Worm (Caenorhabditis elegans) whole organism, young adult: ENCODE results near the gene smap-1.

Experiments
- B0019.2 ChIP-seq: fragments of 200-800 bp; sonication (Bioruptor generic); conservative IDR thresholded peaks from 2 replicates; pipeline ENCODE4 v1.3.6; 2022; ENCODE audit warnings: missing genetic modification reagents, missing genetic modification characterization, missing compliant biosample characterization
- B0261.1 ChIP-seq: sonication (generic microtip); optimal IDR thresholded peaks from 2 replicates; lab custom pipeline; 2016; ENCODE audit warnings: mild to moderate bottlenecking, missing genetic modification characterization, moderate library complexity, missing compliant biosample characterization
- B0336.3 ChIP-seq: fragments of 200-800 bp; sonication (Bioruptor generic); IDR thresholded peaks from 2 replicates; pipeline ENCODE4 v1.3.6; 2022; ENCODE audit warnings: missing genetic modification characterization, missing compliant biosample characterization
- F10E7.11 ChIP-seq: sonication (generic microtip); optimal IDR thresholded peaks from 2 replicates; lab custom pipeline; 2017; ENCODE audit warnings: mild to moderate bottlenecking, missing genetic modification characterization, moderate library complexity, missing compliant biosample characterization
- F22D6.2 ChIP-seq: sonication (generic microtip); optimal IDR thresholded peaks from 2 replicates; lab custom pipeline; 2016; ENCODE audit warnings: mild to moderate bottlenecking, missing genetic modification characterization, missing compliant biosample characterization
- F37B4.10 ChIP-seq: fragments of 200-800 bp; sonication (Bioruptor generic); IDR thresholded peaks from 2 replicates; pipeline ENCODE4 v1.3.6; 2022; ENCODE audit warnings: missing genetic modification characterization, missing compliant biosample characterization
- F49E8.2 ChIP-seq: sonication (generic microtip); optimal IDR thresholded peaks from 3 replicates; lab custom pipeline; 2017; ENCODE audit warnings: missing genetic modification characterization, mild to moderate bottlenecking, missing compliant biosample characterization, antibody characterized with exemption, moderate library complexity; ENCODE audit not compliant: insufficient read depth
- F52B5.7 ChIP-seq: sonication (generic microtip); optimal IDR thresholded peaks from 2 replicates; lab custom pipeline; 2016; ENCODE audit warnings: mild to moderate bottlenecking, missing genetic modification characterization, missing compliant biosample characterization
- F55B11.4 ChIP-seq: sonication (generic microtip); optimal IDR thresholded peaks from 2 replicates; lab custom pipeline; 2016; ENCODE audit warnings: missing compliant biosample characterization, missing genetic modification characterization, borderline replicate concordance; ENCODE audit not compliant: insufficient read depth
- K11D2.4 ChIP-seq: fragments of 200-800 bp; sonication (Bioruptor generic); IDR thresholded peaks from 2 replicates; pipeline ENCODE4 v1.3.6; 2022; ENCODE audit warnings: missing genetic modification reagents, missing genetic modification characterization, missing compliant biosample characterization
- Y53F4B.3 ChIP-seq: fragments of 200-800 bp; sonication (Bioruptor generic); IDR thresholded peaks from 2 replicates; pipeline ENCODE4 v1.3.6; 2022; ENCODE audit warnings: missing genetic modification reagents, missing genetic modification characterization, missing compliant biosample characterization
- Y95B8A.8 ChIP-seq: fragments of 200-800 bp; sonication (Bioruptor generic); IDR thresholded peaks from 2 replicates; pipeline ENCODE4 v1.3.6; 2022; ENCODE audit warnings: missing genetic modification reagents, missing genetic modification characterization, missing compliant biosample characterization
- ama-1 ChIP-seq, 3 experiments: fragments of 150-350 bp in 1 of 3; sonication (generic microtip) in 2 of 3; optimal IDR thresholded peaks; 2 replicates each; lab custom pipeline; 2014 to 2018; ENCODE audit warnings: missing biosample characterization in 2 of 3, missing genetic modification characterization in 2 of 3, missing genetic modification reagents in 2 of 3
- attf-3 ChIP-seq: fragments of 200-800 bp; sonication (Bioruptor generic); conservative IDR thresholded peaks from 2 replicates; pipeline ENCODE4 v1.3.6; 2022; ENCODE audit warnings: missing genetic modification reagents, missing genetic modification characterization, missing compliant biosample characterization
- attf-6 ChIP-seq: fragments of 200-800 bp; sonication (Bioruptor generic); IDR thresholded peaks from 2 replicates; pipeline ENCODE4 v1.3.6; 2022; ENCODE audit warnings: missing genetic modification reagents, missing genetic modification characterization, missing compliant biosample characterization
- bed-2 ChIP-seq: fragments of 200-800 bp; sonication (Bioruptor generic); IDR thresholded peaks from 2 replicates; pipeline ENCODE4 v1.3.6; 2022; ENCODE audit warnings: missing genetic modification reagents, missing genetic modification characterization, missing compliant biosample characterization
- cebp-2 ChIP-seq: fragments of 200-800 bp; sonication (Bioruptor generic); IDR thresholded peaks from 2 replicates; pipeline ENCODE4 v1.3.6; 2022; ENCODE audit warnings: missing genetic modification characterization, missing compliant biosample characterization
- ceh-100 ChIP-seq: fragments of 200-800 bp; sonication (Bioruptor generic); IDR thresholded peaks from 2 replicates; pipeline ENCODE4 v1.3.6; 2022; ENCODE audit warnings: missing genetic modification reagents, missing genetic modification characterization, missing compliant biosample characterization
- ceh-40 ChIP-seq: fragments of 200-800 bp; sonication (Bioruptor generic); IDR thresholded peaks from 2 replicates; pipeline ENCODE4 v1.3.6; 2022; ENCODE audit warnings: missing genetic modification characterization, missing compliant biosample characterization
- ceh-79 ChIP-seq: sonication (generic microtip); optimal IDR thresholded peaks from 2 replicates; lab custom pipeline; 2017; ENCODE audit warnings: mild to moderate bottlenecking, missing genetic modification characterization, missing compliant biosample characterization
- chd-7 ChIP-seq: sonication (generic microtip); optimal IDR thresholded peaks from 2 replicates; lab custom pipeline; 2016; ENCODE audit warnings: mild to moderate bottlenecking, missing genetic modification characterization, moderate library complexity, missing compliant biosample characterization
- die-1 ChIP-seq: sonication (generic microtip); optimal IDR thresholded peaks from 2 replicates; lab custom pipeline; 2016; ENCODE audit warnings: missing genotype, mild to moderate bottlenecking, missing genetic modification characterization, missing compliant biosample characterization
- dox-1 ChIP-seq: fragments of 200-800 bp; sonication (Bioruptor generic); IDR thresholded peaks from 2 replicates; pipeline ENCODE4 v1.3.6; 2022; ENCODE audit warnings: missing genetic modification reagents, missing genetic modification characterization, missing compliant biosample characterization
- egl-44 ChIP-seq: fragments of 200-800 bp; sonication (Bioruptor generic); IDR thresholded peaks from 2 replicates; pipeline ENCODE4 v1.3.6; 2022; ENCODE audit warnings: missing genetic modification reagents, missing genetic modification characterization, missing compliant biosample characterization
- ets-4 ChIP-seq: fragments of 200-800 bp; sonication (Bioruptor generic); optimal IDR thresholded peaks from 2 replicates; lab custom pipeline; 2018; ENCODE audit warnings: mild to moderate bottlenecking, missing genetic modification characterization, missing compliant biosample characterization
- him-1 ChIP-seq: sonication (generic microtip); optimal IDR thresholded peaks from 2 replicates; lab custom pipeline; 2016; ENCODE audit warnings: missing genotype, missing genetic modification reagents, missing genetic modification characterization, missing compliant biosample characterization
- hmg-1.2 ChIP-seq: fragments of 200-800 bp; sonication (Bioruptor generic); IDR thresholded peaks from 2 replicates; pipeline ENCODE4 v1.3.6; 2022; ENCODE audit warnings: missing genetic modification reagents, missing genetic modification characterization, missing compliant biosample characterization
- hsf-1 ChIP-seq: fragments of 200-800 bp; sonication (Bioruptor generic); IDR thresholded peaks from 2 replicates; pipeline ENCODE4 v1.3.6; 2022; ENCODE audit warnings: missing genetic modification reagents, missing genetic modification characterization, missing compliant biosample characterization
- lin-26 ChIP-seq: fragments of 200-800 bp; sonication (Bioruptor generic); IDR thresholded peaks from 2 replicates; pipeline ENCODE4 v1.3.6; 2022; ENCODE audit warnings: missing genetic modification reagents, missing genetic modification characterization, missing compliant biosample characterization
- lsl-1 ChIP-seq: fragments of 200-800 bp; sonication (Bioruptor generic); optimal IDR thresholded peaks from 2 replicates; lab custom pipeline; 2018; ENCODE audit warnings: mild to moderate bottlenecking, missing genetic modification characterization, moderate library complexity, missing compliant biosample characterization
- lsy-27 ChIP-seq: sonication (generic microtip); optimal IDR thresholded peaks from 2 replicates; lab custom pipeline; 2017; ENCODE audit warnings: missing genetic modification characterization, mild to moderate bottlenecking, missing compliant biosample characterization, antibody characterized with exemption, missing genotype, borderline replicate concordance; ENCODE audit not compliant: insufficient read depth
- madf-10 ChIP-seq: sonication (generic microtip); optimal IDR thresholded peaks from 2 replicates; lab custom pipeline; 2016; ENCODE audit warnings: mild to moderate bottlenecking, missing genetic modification characterization, missing compliant biosample characterization
- madf-8 ChIP-seq: fragments of 200-800 bp; sonication (Bioruptor generic); conservative IDR thresholded peaks from 2 replicates; pipeline ENCODE4 v1.3.6; 2022; ENCODE audit warnings: missing genetic modification reagents, missing genetic modification characterization, missing compliant biosample characterization
- mcd-1 ChIP-seq: fragments of 200-800 bp; sonication (Bioruptor generic); IDR thresholded peaks from 2 replicates; pipeline ENCODE4 v1.3.6; 2022; ENCODE audit warnings: missing genetic modification reagents, missing genetic modification characterization, missing compliant biosample characterization
- mes-4 ChIP-seq: sonication (generic microtip); optimal IDR thresholded peaks from 2 replicates; lab custom pipeline; 2016; ENCODE audit warnings: missing genotype, missing genetic modification characterization, missing compliant biosample characterization
- nhr-90 ChIP-seq: sonication (generic microtip); optimal IDR thresholded peaks from 2 replicates; lab custom pipeline; 2016; ENCODE audit warnings: missing genotype, mild to moderate bottlenecking, missing genetic modification characterization, missing compliant biosample characterization
- pbrm-1 ChIP-seq: fragments of 200-800 bp; sonication (Bioruptor generic); IDR thresholded peaks from 2 replicates; pipeline ENCODE4 v1.3.6; 2022; ENCODE audit warnings: missing genetic modification reagents, missing genetic modification characterization, missing compliant biosample characterization
- rcor-1 ChIP-seq: fragments of 200-800 bp; sonication (Bioruptor generic); IDR thresholded peaks from 2 replicates; pipeline ENCODE4 v1.3.6; 2022; ENCODE audit warnings: missing genetic modification reagents, missing genetic modification characterization, missing compliant biosample characterization
- repo-1 ChIP-seq: sonication (generic microtip); optimal IDR thresholded peaks from 2 replicates; lab custom pipeline; 2017; ENCODE audit warnings: mild to moderate bottlenecking, missing genetic modification characterization, missing compliant biosample characterization
- snpc-1.3 ChIP-seq: sonication (generic microtip); optimal IDR thresholded peaks from 2 replicates; lab custom pipeline; 2017; ENCODE audit warnings: missing genetic modification characterization, mild to moderate bottlenecking, missing compliant biosample characterization, antibody characterized with exemption, moderate library complexity, missing genotype, missing genetic modification reagents; ENCODE audit not compliant: insufficient read depth
- snpc-4 ChIP-seq, 5 experiments: fragments of 150-350 bp in 1 of 5; sonication (generic microtip) in 4 of 5; optimal IDR thresholded peaks; 2 replicates each; lab custom pipeline; 2014 to 2018; ENCODE audit warnings: missing genetic modification characterization in 5 of 5, missing biosample characterization in 3 of 5, antibody characterized with exemption in 2 of 5, mild to moderate bottlenecking in 2 of 5, missing compliant biosample characterization in 2 of 5, missing genotype in 2 of 5, moderate library complexity in 2 of 5, missing genetic modification reagents in 1 of 5
- somi-1 ChIP-seq: fragments of 200-800 bp; sonication (Bioruptor generic); optimal IDR thresholded peaks from 2 replicates; lab custom pipeline; 2018; ENCODE audit warnings: mild to moderate bottlenecking, missing genetic modification characterization, missing compliant biosample characterization
- sptf-2 ChIP-seq: fragments of 200-800 bp; sonication (Bioruptor generic); optimal IDR thresholded peaks from 2 replicates; lab custom pipeline; 2018; ENCODE audit warnings: mild to moderate bottlenecking, missing genetic modification characterization, missing compliant biosample characterization
- tbp1 ChIP-seq: fragments of 200-800 bp; sonication (Bioruptor generic); optimal IDR thresholded peaks from 2 replicates; lab custom pipeline; 2018; ENCODE audit warnings: mild to moderate bottlenecking, missing genetic modification characterization, missing compliant biosample characterization
- xnd-1 ChIP-seq: sonication (generic microtip); optimal IDR thresholded peaks from 2 replicates; lab custom pipeline; 2016; ENCODE audit warnings: missing genotype, missing genetic modification reagents, missing genetic modification characterization, missing compliant biosample characterization
- zim-3 ChIP-seq: sonication (generic microtip); optimal IDR thresholded peaks from 2 replicates; lab custom pipeline; 2017; ENCODE audit warnings: mild to moderate bottlenecking, missing genetic modification characterization, moderate library complexity, missing compliant biosample characterization
- ztf-26 ChIP-seq: sonication (generic microtip); optimal IDR thresholded peaks from 2 replicates; lab custom pipeline; 2017; ENCODE audit warnings: missing genetic modification characterization, missing compliant biosample characterization

smap-1 gene

ce11 chrIII:10711192-10711673, 28.4 kb downstream of the smap-1 start, which contains the start of gene W09D10.5:
Gene W09D10.5 (minus strand): TSS chrIII:10711536.
- TF ChIP-seq tbp1 (GFP tag; lab: Kevin White, UChicago) (no peak), cebp-2 (GFP tag; lab: Robert Waterston, UW) (no peak), bed-2 (GFP tag; lab: Robert Waterston, UW) (no peak), mes-4 (tag; lab: Kevin White, UChicago) (no peak), rcor-1 (GFP tag; lab: Robert Waterston, UW) (no peak), die-1 (tag; lab: Kevin White, UChicago) (peak; percentile 26), egl-44 (GFP tag; lab: Robert Waterston, UW) (no peak), madf-10 (tag; lab: Kevin White, UChicago) (peak; percentile 18), repo-1 (peak; percentile 70), F55B11.4 (no peak), F37B4.10 (0 out of 2 replicates have a peak, but pooled peaks have one; percentile 14), nhr-90 (tag; lab: Kevin White, UChicago) (peak; percentile 45), pbrm-1 (GFP tag; lab: Robert Waterston, UW) (no peak), zim-3 (tag; lab: Kevin White, UChicago) (peak; percentile 78), ztf-26 (tag; lab: Kevin White, UChicago) (no peak), ceh-40 (no peak), somi-1 (GFP tag; lab: Kevin White, UChicago) (no peak), F22D6.2 (tag; lab: Kevin White, UChicago) (peak; percentile 2), snpc-1.3 (tag; lab: Kevin White, UChicago) (no peak), Y95B8A.8 (no peak), ets-4 (GFP tag; lab: Kevin White, UChicago) (no peak), xnd-1 (tag; lab: Kevin White, UChicago) (no peak), lsy-27 (tag; lab: Kevin White, UChicago) (no peak), lin-26 (GFP tag; lab: Robert Waterston, UW) (no peak), ceh-79 (tag; lab: Kevin White, UChicago) (peak; percentile 37), B0336.3 (GFP tag; lab: Robert Waterston, UW) (peak; percentile 78), ceh-100 (peak; percentile 20; the same call in 1 of the 2 replicates), F49E8.2 (no peak), mcd-1 (no peak; the same call in 1 of the 2 replicates), snpc-4 (GFP tag; optimal IDR thresholded peaks at IDR 0.05; lab: Kevin White, UChicago) (no peak), snpc-4 (tag; optimal IDR thresholded peaks at IDR 0.05; lab: Kevin White, UChicago) (no peak), hmg-1.2 (no peak), Y53F4B.3 (GFP tag; lab: Robert Waterston, UW) (no peak), ama-1 (optimal IDR thresholded peaks at IDR 0.05; lab: Kevin White, UChicago) (peak; percentile 82), ama-1 (GFP tag; optimal IDR thresholded peaks at IDR 0.05; lab: Kevin White, UChicago) (no peak), B0261.1 (tag; lab: Kevin White, UChicago) (no peak), F52B5.7 (peak; percentile 57), hsf-1 (GFP tag; lab: Robert Waterston, UW) (peak; percentile 56; the same call in 1 of the 2 replicates), madf-8 (GFP tag; lab: Robert Waterston, UW) (no peak), attf-6 (GFP tag; lab: Robert Waterston, UW) (no peak), him-1 (tag; lab: Kevin White, UChicago) (no peak), K11D2.4 (GFP tag; lab: Robert Waterston, UW) (peak; percentile 39; the same call in 1 of the 2 replicates), dox-1 (peak; percentile 62; the same call in 1 of the 2 replicates), attf-3 (GFP tag; lab: Robert Waterston, UW) (no peak), sptf-2 (no peak), chd-7 (tag; lab: Kevin White, UChicago) (peak; percentile 74), B0019.2 (no peak), F10E7.11 (tag; lab: Kevin White, UChicago) (no peak), lsl-1 (GFP tag; lab: Kevin White, UChicago) (no peak)
